Worm (Caenorhabditis elegans) whole organism, early embryonic: Measurements from ENCODE around the gene Y97E10AL.1.

Experiments
- B0310.2 ChIP-seq: sonication (generic microtip); optimal IDR thresholded peaks from 2 replicates; lab custom pipeline; 2016; ENCODE audit warnings: mild to moderate bottlenecking, missing genetic modification characterization, missing compliant biosample characterization
- F13C5.2 ChIP-seq: sonication (generic microtip); optimal IDR thresholded peaks from 2 replicates; lab custom pipeline; 2017; ENCODE audit warnings: mild to moderate bottlenecking, missing genetic modification characterization, inconsistent platforms, missing compliant biosample characterization
- ama-1 ChIP-seq: fragments of 150-350 bp; optimal IDR thresholded peaks from 2 replicates; lab custom pipeline; 2014
- ceh-13 ChIP-seq: fragments of 200-800 bp; sonication (Bioruptor generic); optimal IDR thresholded peaks from 2 replicates; lab custom pipeline; 2018; ENCODE audit warnings: mild to moderate bottlenecking, missing genetic modification characterization, missing compliant biosample characterization
- ets-7 ChIP-seq: sonication (generic microtip); optimal IDR thresholded peaks from 2 replicates; lab custom pipeline; 2016; ENCODE audit warnings: missing genotype, missing genetic modification characterization, missing compliant biosample characterization
- flt-1 ChIP-seq: fragments of 200-800 bp; sonication (Bioruptor generic); IDR thresholded peaks from 2 replicates; pipeline ENCODE4 v1.3.6; 2022; ENCODE audit warnings: missing genetic modification characterization, missing compliant biosample characterization
- pes-1 ChIP-seq: fragments of 200-800 bp; sonication (Bioruptor generic); IDR thresholded peaks from 2 replicates; pipeline ENCODE4 v1.3.6; 2022; ENCODE audit warnings: missing genetic modification reagents, missing genetic modification characterization, missing compliant biosample characterization
- scrt-1 ChIP-seq: fragments of 200-800 bp; sonication (Bioruptor generic); IDR thresholded peaks from 2 replicates; pipeline ENCODE4 v1.3.6; 2022; ENCODE audit warnings: missing genetic modification characterization, missing compliant biosample characterization
- sea-1 ChIP-seq: fragments of 200-800 bp; sonication (Bioruptor generic); conservative IDR thresholded peaks from 2 replicates; pipeline ENCODE4 v1.3.6; 2022; ENCODE audit warnings: missing genetic modification characterization, missing compliant biosample characterization
- tra-4 ChIP-seq: sonication (generic microtip); optimal IDR thresholded peaks from 2 replicates; lab custom pipeline; 2017; ENCODE audit warnings: missing genetic modification characterization, missing compliant biosample characterization

- TF ChIP-seq ceh-13 (GFP tag; lab: Kevin White, UChicago) = no peak
- no peak for TF ChIP-seq ama-1 (lab: Kevin White, UChicago)
- no peak for TF ChIP-seq scrt-1 (GFP tag; lab: Robert Waterston, UW)
- no peak for TF ChIP-seq flt-1 (GFP tag; lab: Robert Waterston, UW)
- no peak for TF ChIP-seq tra-4 (tag; lab: Kevin White, UChicago)
- TF ChIP-seq pes-1 (GFP tag; lab: Robert Waterston, UW) = no peak
- no peak for TF ChIP-seq sea-1 (GFP tag; lab: Robert Waterston, UW)
- no peak for TF ChIP-seq B0310.2 (tag; lab: Kevin White, UChicago)
- TF ChIP-seq F13C5.2 (tag; lab: Kevin White, UChicago) = no peak
- no peak for TF ChIP-seq ets-7
Measured at ce11 chrV:7946229-7946628, 39.7 kb upstream of the Y97E10AL.1 start.
